Fruit fly (Drosophila melanogaster): ENCODE data around the gene CG4678.

CG4678 gene

DNA sequence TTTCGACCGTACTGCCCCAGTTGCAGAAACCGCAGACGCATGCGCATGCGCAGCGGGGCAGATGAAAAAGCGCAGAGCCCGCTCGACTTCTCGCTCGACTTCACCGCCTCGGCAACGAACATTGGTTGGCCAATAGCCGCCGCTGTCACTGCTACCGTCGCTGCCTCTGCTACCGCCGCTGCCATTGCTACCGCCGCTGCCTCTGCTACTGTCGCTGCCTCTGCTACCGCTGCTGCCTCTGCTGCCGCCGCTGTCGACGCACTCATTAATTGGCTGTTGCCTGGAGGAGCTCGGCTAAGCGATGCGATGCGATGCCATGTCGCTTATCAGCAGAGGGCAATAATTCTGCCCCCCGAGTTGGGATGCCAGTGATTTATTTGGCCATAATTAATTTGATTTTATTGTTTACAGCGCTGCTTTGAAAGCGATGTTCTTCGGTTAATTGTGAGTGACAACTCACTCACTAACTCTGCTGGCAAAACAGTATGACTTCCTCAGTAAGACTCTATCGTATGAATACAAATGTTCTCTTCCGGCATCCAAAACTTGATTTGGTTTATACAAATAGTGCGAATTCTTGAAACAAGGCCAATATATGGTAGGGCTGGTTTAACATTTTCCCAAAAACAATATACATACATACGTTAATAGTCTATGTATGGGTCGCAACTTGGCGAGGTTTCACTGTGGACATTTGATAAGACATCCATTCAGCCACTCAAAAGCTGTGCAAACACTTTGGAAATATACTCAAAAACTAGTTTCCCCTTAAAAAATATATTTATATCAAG lies 25.0 kb upstream of the CG4678 start:
- TF ChIP-seq CG17801 (GFP tag; optimal IDR thresholded peaks at IDR 0.05; ENCODE audit: partially characterized antibody), result no peak

dm6 chrX:16672904-16673303 lies 23.0 kb upstream of the CG4678 start:
- no peak for TF ChIP-seq CG17801 (GFP tag; optimal IDR thresholded peaks at IDR 0.05; ENCODE audit: partially characterized antibody)

DNA sequence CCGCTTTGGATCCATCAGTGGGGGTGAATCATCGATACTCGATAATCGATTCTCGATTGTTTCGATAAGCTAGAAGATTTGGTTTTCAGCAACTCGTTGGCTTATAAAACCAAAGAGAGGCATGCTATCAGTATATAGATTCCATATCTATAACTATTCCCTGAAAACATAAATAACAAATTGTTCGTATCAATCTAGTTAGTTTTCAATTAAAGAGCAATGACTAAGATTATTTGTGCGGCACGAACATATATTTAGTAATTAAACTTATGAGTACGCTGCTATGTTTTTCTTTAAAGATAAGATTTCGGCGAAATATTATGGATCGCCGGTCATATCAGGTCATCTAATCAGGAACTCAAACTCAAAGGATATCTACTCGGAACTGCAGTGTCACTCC lies 21.4 kb upstream of the CG4678 start:
- no peak for TF ChIP-seq CG17801 (GFP tag; optimal IDR thresholded peaks at IDR 0.05; ENCODE audit: partially characterized antibody)

- no peak for TF ChIP-seq CG17801 (GFP tag; optimal IDR thresholded peaks at IDR 0.05; ENCODE audit: partially characterized antibody)
Observed at dm6 chrX:16676653-16677052, 19.3 kb upstream of the CG4678 start, which contains the start of gene CG13012. CG13012 (minus strand) TSS chrX:16676753.

- no peak for TF ChIP-seq CG17801 (GFP tag; optimal IDR thresholded peaks at IDR 0.05; ENCODE audit: partially characterized antibody)
Observed at dm6 chrX:16677163-16677562, 18.8 kb upstream of the CG4678 start.

DNA sequence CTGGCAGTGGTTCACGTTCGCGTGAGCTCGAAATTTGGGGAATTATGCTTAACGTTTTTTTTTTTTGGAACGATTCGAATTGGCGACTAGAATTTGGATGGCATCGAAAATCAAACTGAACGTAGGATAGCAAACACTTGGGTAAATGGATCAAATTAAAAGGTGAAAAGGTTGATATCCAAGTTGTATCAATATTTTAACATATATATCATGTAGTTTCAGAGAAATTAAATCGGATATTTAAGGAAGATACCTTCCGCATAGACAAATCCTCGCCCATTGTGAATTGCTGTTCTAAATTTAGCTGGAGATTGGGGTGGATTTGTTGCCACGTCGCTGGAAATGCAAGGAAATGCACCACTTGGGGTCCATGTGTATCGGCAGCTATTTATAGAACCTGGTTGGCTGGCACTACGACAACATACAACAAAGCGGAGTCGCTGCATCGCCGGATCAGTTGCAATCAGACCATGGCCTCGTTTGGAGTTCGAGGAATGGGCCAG lies 17.0 kb upstream of the CG4678 start, which contains the start of the genes CG13010 and sing:
Gene CG13010 (minus strand): TSS at position 101 of the 503 bp plus-strand sequence.
Gene sing (plus strand): TSS at position 453 of the 503 bp plus-strand sequence.
- no peak for TF ChIP-seq CG17801 (GFP tag; optimal IDR thresholded peaks at IDR 0.05; ENCODE audit: partially characterized antibody)

DNA sequence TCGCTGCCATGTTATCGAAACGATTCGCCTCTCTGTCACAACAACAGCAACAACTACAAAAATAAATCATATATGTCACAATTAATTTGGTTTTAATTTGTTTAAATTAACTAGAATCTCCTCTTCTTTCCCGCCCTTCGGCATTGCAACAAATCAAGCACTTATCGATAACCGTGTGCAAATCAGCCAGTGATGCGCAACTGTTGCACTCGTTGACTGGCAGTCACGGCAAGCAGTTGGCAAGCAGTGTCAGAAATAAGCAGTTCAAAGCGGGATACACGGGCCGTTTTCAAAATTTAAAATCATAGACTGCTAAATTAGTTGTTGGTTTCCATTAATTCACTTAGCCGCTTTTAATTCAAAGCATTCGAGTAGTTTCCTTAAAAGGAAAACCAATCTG lies 12.2 kb upstream of the CG4678 start, which contains the start of gene Axs:
Gene Axs (minus strand): TSS at position 131 of the 400 bp plus-strand sequence.
- no peak for TF ChIP-seq CG17801 (GFP tag; optimal IDR thresholded peaks at IDR 0.05; ENCODE audit: partially characterized antibody)

- no peak for TF ChIP-seq CG17801 (GFP tag; optimal IDR thresholded peaks at IDR 0.05; ENCODE audit: partially characterized antibody)
Observed at dm6 chrX:16687400-16688105, 8.4 kb upstream of the CG4678 start.

DNA sequence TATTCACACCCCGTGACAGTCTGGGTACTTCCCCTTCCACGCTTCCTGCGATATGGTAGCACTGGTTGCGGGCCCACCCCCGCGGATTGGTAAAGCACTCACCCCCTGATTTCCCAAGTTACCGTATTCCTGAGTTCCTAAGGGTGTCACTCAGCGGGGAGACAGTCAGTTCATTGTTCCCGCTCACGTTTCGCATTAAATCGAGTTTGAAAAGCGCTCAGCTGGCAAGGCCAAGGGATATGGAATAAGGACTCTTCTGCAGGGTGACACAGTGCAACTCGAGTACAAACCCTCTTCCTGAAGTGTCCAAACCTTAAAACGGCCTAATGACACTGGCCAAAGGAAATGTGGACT lies 7.8 kb upstream of the CG4678 start:
- no peak for TF ChIP-seq CG17801 (GFP tag; optimal IDR thresholded peaks at IDR 0.05; ENCODE audit: partially characterized antibody)

- no peak for TF ChIP-seq CG17801 (GFP tag; optimal IDR thresholded peaks at IDR 0.05; ENCODE audit: partially characterized antibody)
Observed at dm6 chrX:16689339-16689738, 6.6 kb upstream of the CG4678 start.

DNA sequence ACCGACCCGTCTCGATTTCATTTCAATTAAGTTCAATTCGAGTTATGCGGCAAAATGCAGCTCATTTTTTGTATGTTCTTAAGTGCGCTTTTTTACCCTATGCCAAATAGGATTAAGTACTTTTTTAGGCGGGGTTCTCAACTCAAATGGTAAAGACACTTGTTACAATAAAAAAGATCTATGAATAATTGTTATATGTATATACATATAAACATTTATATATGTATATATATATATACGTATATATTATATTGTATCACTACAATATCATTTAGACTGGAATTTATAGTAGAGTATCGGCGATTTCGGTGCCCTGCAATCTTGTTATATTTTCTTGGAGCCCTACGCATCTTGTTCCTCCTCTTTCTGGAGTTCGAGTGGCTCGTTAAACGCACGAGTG lies 6.0 kb upstream of the CG4678 start:
- TF ChIP-seq CG17801 (GFP tag; optimal IDR thresholded peaks at IDR 0.05; ENCODE audit: partially characterized antibody), result no peak

DNA sequence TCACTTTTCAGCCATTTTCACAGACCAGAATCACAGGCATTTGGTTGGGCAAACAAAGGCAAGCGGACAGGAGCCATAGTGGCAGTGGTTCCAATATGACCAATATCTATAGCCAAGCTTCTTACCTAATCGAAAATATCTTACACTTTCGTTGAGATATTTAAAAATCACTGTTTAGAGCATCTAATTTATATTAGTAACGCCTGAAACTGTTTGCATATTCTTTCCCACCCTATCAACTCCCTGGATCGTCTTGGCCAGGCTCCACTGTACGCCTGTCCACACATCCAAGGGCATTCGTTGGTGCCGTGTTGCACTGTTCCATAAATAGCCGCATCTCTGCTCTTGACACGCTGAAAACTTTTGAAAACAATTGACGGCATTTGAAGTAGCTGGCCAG lies 5.4 kb upstream of the CG4678 start:
- TF ChIP-seq CG17801 (GFP tag; optimal IDR thresholded peaks at IDR 0.05; ENCODE audit: partially characterized antibody), result no peak

DNA sequence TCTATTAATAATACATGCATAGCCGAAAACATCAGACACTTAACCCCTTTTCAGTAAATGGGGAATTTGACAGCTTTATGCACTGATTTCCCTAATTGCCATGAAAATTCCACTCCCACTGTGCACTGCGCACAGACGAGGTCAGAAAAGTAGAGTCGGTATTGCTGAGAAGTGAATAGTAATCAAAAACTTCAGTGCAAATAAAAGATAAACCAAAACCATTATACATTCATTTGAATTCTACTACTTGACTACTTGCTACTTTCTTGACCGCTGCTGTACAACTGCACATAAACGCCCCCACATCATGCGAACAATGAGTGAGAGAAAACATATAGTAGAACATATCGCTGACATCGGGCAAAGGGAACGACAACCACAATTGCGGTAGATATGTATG lies 4.5 kb upstream of the CG4678 start:
- TF ChIP-seq CG17801 (GFP tag; optimal IDR thresholded peaks at IDR 0.05; ENCODE audit: partially characterized antibody), result peak; percentile 49

DNA sequence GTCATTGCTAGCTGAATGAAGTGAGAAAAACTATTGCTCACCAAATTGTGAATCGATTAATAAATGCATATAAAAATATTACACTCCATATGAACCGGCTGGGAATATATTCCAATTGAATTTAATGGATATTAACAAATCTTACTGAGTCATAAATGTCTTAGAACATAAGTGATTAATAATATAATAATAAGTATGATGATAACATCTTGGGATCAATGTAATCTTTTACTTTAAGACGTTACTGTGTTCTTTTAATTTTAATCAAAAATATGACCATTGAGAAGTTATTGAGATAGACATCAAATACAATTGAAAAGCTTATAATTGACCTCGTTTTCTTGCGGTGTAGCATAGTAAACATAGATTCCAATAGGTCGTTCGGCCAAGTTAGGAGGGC lies 3.6 kb upstream of the CG4678 start:
- no peak for TF ChIP-seq CG17801 (GFP tag; optimal IDR thresholded peaks at IDR 0.05; ENCODE audit: partially characterized antibody)

dm6 chrX:16693805-16694387 lies 2.0 kb upstream of the CG4678 start:
- TF ChIP-seq CG17801 (GFP tag; optimal IDR thresholded peaks at IDR 0.05; ENCODE audit: partially characterized antibody), result no peak

DNA sequence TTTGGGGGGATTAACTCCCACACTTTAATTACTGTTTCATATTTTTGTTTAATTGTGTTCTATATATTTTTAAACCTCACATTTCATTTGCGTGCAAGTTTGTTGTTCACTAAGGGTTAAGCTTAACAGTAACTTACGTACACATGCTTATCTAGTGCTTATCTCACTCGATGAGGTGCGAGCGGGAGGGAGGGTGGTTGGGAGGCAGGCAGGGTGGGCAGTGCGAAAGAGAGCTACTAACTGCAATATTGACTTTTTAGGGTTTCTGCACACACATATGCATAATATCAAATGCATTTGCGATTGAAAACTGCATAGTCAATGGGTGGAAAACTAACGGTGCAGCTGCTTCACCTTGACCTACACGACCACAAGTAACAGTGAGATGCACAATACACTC lies 1.5 kb upstream of the CG4678 start:
- TF ChIP-seq CG17801 (GFP tag; optimal IDR thresholded peaks at IDR 0.05; ENCODE audit: partially characterized antibody), result no peak
